Worm (Caenorhabditis elegans): ENCODE results near the gene T24H7.2.

DNA sequence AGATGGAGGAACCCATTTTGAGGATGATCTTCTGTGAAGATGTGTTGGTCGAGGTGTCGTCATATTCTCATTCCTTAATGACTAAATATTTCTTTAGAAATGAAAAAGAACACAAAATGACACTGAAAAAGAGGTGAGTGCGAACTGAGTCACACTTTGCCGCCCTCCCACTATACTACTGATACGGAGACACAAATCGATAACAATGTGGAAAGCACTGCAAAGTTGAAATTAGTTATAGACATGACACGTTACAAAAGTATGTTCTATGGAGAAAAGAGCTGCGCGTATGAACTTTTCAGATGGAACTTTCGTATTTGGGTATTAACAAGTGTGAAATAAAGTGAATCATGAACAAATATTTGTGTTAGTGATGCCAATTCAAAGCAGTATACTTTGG is 2.9 kb upstream of the T24H7.2 start, which contains the start of gene tat-4:
- TF ChIP-seq med-1 (GFP tag; optimal IDR thresholded peaks at IDR 0.05; ENCODE audit: insufficient read depth) (no peak), flt-1 (GFP tag; IDR thresholded peaks at IDR 0.05) (no peak), ref-1 (GFP tag; conservative IDR thresholded peaks at IDR 0.05) (no peak), klf-2 (GFP tag; conservative IDR thresholded peaks at IDR 0.05) (no peak), tab-1 (GFP tag; IDR thresholded peaks at IDR 0.05) (no peak), T22C8.4 (GFP tag; IDR thresholded peaks at IDR 0.05) (no peak), cog-1 (tag; optimal IDR thresholded peaks at IDR 0.05) (no peak)
